Fruit fly (Drosophila melanogaster) whole organism, prepupa: ENCODE data around the gene Cyp4ac1.

Experiments used
- Blimp-1 ChIP-seq: fragments of 200-800 bp; sonication (Bioruptor generic); optimal IDR thresholded peaks from 3 replicates; lab custom pipeline; 2017; ENCODE audit warnings: missing biosample characterization, missing genetic modification characterization, mild to moderate bottlenecking, moderate library complexity, missing genetic modification reagents
- CG10631 ChIP-seq: fragments of 200-800 bp; sonication (Bioruptor generic); optimal IDR thresholded peaks from 2 replicates; lab custom pipeline; 2016; ENCODE audit warnings: missing biosample characterization, missing genetic modification characterization
- CG10669 ChIP-seq: fragments of 200-800 bp; sonication (Bioruptor generic); optimal IDR thresholded peaks from 3 replicates; lab custom pipeline; 2018; ENCODE audit warnings: missing biosample characterization, mild to moderate bottlenecking, missing genetic modification characterization, moderate library complexity
- CG11294 ChIP-seq: fragments of 200-800 bp; sonication (Bioruptor generic); IDR thresholded peaks from 2 replicates; pipeline ENCODE4 v1.3.6; 2022; ENCODE audit warnings: missing biosample characterization, missing genetic modification characterization
- CG11762 ChIP-seq: fragments of 200-800 bp; sonication (Bioruptor generic); optimal IDR thresholded peaks from 3 replicates; lab custom pipeline; 2016; ENCODE audit warnings: missing biosample characterization, missing genetic modification characterization; ENCODE audit not compliant: insufficient read depth
- CG15336 ChIP-seq: fragments of 200-800 bp; sonication (Bioruptor generic); IDR thresholded peaks from 2 replicates; pipeline ENCODE4 v1.3.6; 2022; ENCODE audit warnings: missing biosample characterization, missing genetic modification characterization
- CG1621 ChIP-seq: fragments of 200-800 bp; sonication (Bioruptor generic); optimal IDR thresholded peaks from 3 replicates; lab custom pipeline; 2018; ENCODE audit warnings: missing biosample characterization, mild to moderate bottlenecking, missing genetic modification characterization
- CG3032 ChIP-seq: fragments of 200-800 bp; optimal IDR thresholded peaks from 2 replicates; lab custom pipeline; 2019; ENCODE audit warnings: missing biosample characterization, mild to moderate bottlenecking, missing genetic modification characterization, moderate library complexity
- CG31627 ChIP-seq: fragments of 200-800 bp; sonication (Bioruptor generic); optimal IDR thresholded peaks from 3 replicates; lab custom pipeline; 2016; ENCODE audit warnings: missing biosample characterization, missing genetic modification characterization
- CG32006 ChIP-seq: fragments of 200-800 bp; sonication (Bioruptor generic); optimal IDR thresholded peaks from 3 replicates; lab custom pipeline; 2017; ENCODE audit warnings: missing biosample characterization, mild to moderate bottlenecking, missing genetic modification characterization
- CG34406 ChIP-seq: fragments of 200-800 bp; sonication (Bioruptor generic); optimal IDR thresholded peaks from 3 replicates; lab custom pipeline; 2016; ENCODE audit warnings: missing biosample characterization, missing genetic modification characterization
- CG3919 ChIP-seq: fragments of 200-800 bp; sonication (Bioruptor generic); optimal IDR thresholded peaks from 3 replicates; lab custom pipeline; 2016; ENCODE audit warnings: missing biosample characterization, missing genetic modification characterization
- CG6163 ChIP-seq: fragments of 200-800 bp; sonication (Bioruptor generic); IDR thresholded peaks from 3 replicates; pipeline ENCODE4 v1.3.6; 2022; ENCODE audit warnings: missing biosample characterization, missing genetic modification characterization
- CG6792 ChIP-seq: fragments of 200-800 bp; sonication (Bioruptor generic); optimal IDR thresholded peaks from 3 replicates; lab custom pipeline; 2016; ENCODE audit warnings: missing biosample characterization, missing genetic modification characterization
- CG6808 ChIP-seq: fragments of 200-800 bp; sonication (Bioruptor generic); optimal IDR thresholded peaks from 3 replicates; lab custom pipeline; 2017; ENCODE audit warnings: missing biosample characterization, missing genetic modification characterization, mild to moderate bottlenecking, moderate library complexity, missing genetic modification reagents
- CG6854 ChIP-seq: fragments of 200-800 bp; sonication (Bioruptor generic); optimal IDR thresholded peaks from 2 replicates; lab custom pipeline; 2017; ENCODE audit warnings: missing biosample characterization, mild to moderate bottlenecking, missing genetic modification characterization
- CG7368 ChIP-seq: fragments of 200-800 bp; sonication (Bioruptor generic); optimal IDR thresholded peaks from 3 replicates; lab custom pipeline; 2016; ENCODE audit warnings: missing biosample characterization, missing genetic modification characterization
- CG8319 ChIP-seq: fragments of 200-800 bp; sonication (Bioruptor generic); optimal IDR thresholded peaks from 3 replicates; lab custom pipeline; 2016; ENCODE audit warnings: missing biosample characterization, missing genetic modification characterization
- CG8632 ChIP-seq: fragments of 200-800 bp; sonication (Bioruptor generic); optimal IDR thresholded peaks from 3 replicates; lab custom pipeline; 2016; ENCODE audit warnings: missing biosample characterization, missing genetic modification characterization
- CG9139 ChIP-seq: fragments of 200-800 bp; sonication (Bioruptor generic); optimal IDR thresholded peaks from 3 replicates; lab custom pipeline; 2017; ENCODE audit warnings: missing biosample characterization, mild to moderate bottlenecking, missing genetic modification characterization
- Eip75B ChIP-seq: fragments of 200-800 bp; sonication (Bioruptor generic); optimal IDR thresholded peaks from 3 replicates; lab custom pipeline; 2016; ENCODE audit warnings: missing biosample characterization, missing genetic modification characterization
- Eip78C ChIP-seq: fragments of 200-800 bp; sonication (Bioruptor generic); peaks from one replicate; lab custom pipeline; 2016; ENCODE audit warnings: missing biosample characterization, missing genetic modification characterization
- Eip93F ChIP-seq: fragments of 200-800 bp; sonication (Bioruptor generic); optimal IDR thresholded peaks from 2 replicates; lab custom pipeline; 2016; ENCODE audit warnings: missing biosample characterization, mild to moderate bottlenecking, missing genetic modification characterization
- Ets96B ChIP-seq: fragments of 200-800 bp; optimal IDR thresholded peaks from 2 replicates; lab custom pipeline; 2019; ENCODE audit warnings: missing biosample characterization, mild to moderate bottlenecking, missing genetic modification characterization, moderate library complexity
- Gug ChIP-seq: fragments of 200-800 bp; sonication (Bioruptor generic); IDR thresholded peaks from 2 replicates; pipeline ENCODE4 v1.3.6; 2022; ENCODE audit warnings: missing biosample characterization, missing genetic modification characterization
- Lpt ChIP-seq: fragments of 200-800 bp; sonication (Bioruptor generic); optimal IDR thresholded peaks from 3 replicates; lab custom pipeline; 2016; ENCODE audit warnings: missing biosample characterization, missing genetic modification characterization
- Met ChIP-seq: fragments of 200-800 bp; sonication (Bioruptor generic); optimal IDR thresholded peaks from 3 replicates; lab custom pipeline; 2016; ENCODE audit warnings: missing biosample characterization, missing genetic modification characterization
- OdsH ChIP-seq: fragments of 200-800 bp; sonication (Bioruptor generic); optimal IDR thresholded peaks from 3 replicates; lab custom pipeline; 2016; ENCODE audit warnings: missing biosample characterization, missing genetic modification characterization
- Smox ChIP-seq: fragments of 200-800 bp; sonication (Bioruptor generic); optimal IDR thresholded peaks from 3 replicates; lab custom pipeline; 2016; ENCODE audit warnings: missing biosample characterization, missing genetic modification characterization
- Sox102F ChIP-seq: fragments of 200-800 bp; sonication (Bioruptor generic); optimal IDR thresholded peaks from 2 replicates; lab custom pipeline; 2016; ENCODE audit warnings: missing biosample characterization, mild to moderate bottlenecking, missing genetic modification characterization
- achi ChIP-seq: fragments of 200-800 bp; sonication (Bioruptor generic); optimal IDR thresholded peaks from 3 replicates; lab custom pipeline; 2016; ENCODE audit warnings: missing biosample characterization, missing genetic modification characterization
- acj6 ChIP-seq: fragments of 200-800 bp; sonication (Bioruptor generic); optimal IDR thresholded peaks from 3 replicates; lab custom pipeline; 2016; ENCODE audit warnings: missing biosample characterization, missing genetic modification characterization
- cyc ChIP-seq: fragments of 200-800 bp; sonication (Bioruptor generic); optimal IDR thresholded peaks from 3 replicates; lab custom pipeline; 2016; ENCODE audit warnings: missing biosample characterization, missing genetic modification characterization
- dac ChIP-seq: fragments of 200-800 bp; sonication (Bioruptor generic); optimal IDR thresholded peaks from 2 replicates; lab custom pipeline; 2017; ENCODE audit warnings: missing biosample characterization, mild to moderate bottlenecking, missing genetic modification characterization
- dsx ChIP-seq: fragments of 200-800 bp; optimal IDR thresholded peaks from 3 replicates; lab custom pipeline; 2019; ENCODE audit warnings: missing biosample characterization, mild to moderate bottlenecking, missing genetic modification characterization, moderate library complexity; ENCODE audit not compliant: poor library complexity, severe bottlenecking
- eg ChIP-seq: fragments of 200-800 bp; sonication (Bioruptor generic); IDR thresholded peaks from 3 replicates; pipeline ENCODE4 v1.3.6; 2022; ENCODE audit warnings: missing biosample characterization, missing genetic modification characterization
- esn ChIP-seq: fragments of 200-800 bp; sonication (Bioruptor generic); optimal IDR thresholded peaks from 2 replicates; lab custom pipeline; 2016; ENCODE audit warnings: missing biosample characterization, mild to moderate bottlenecking, missing genetic modification characterization, moderate library complexity
- fd85E ChIP-seq: fragments of 200-800 bp; sonication (Bioruptor generic); optimal IDR thresholded peaks from 3 replicates; lab custom pipeline; 2016; ENCODE audit warnings: missing biosample characterization, missing genetic modification characterization
- fkh ChIP-seq: fragments of 200-800 bp; sonication (Bioruptor generic); optimal IDR thresholded peaks from 3 replicates; lab custom pipeline; 2017; ENCODE audit warnings: missing biosample characterization, mild to moderate bottlenecking, missing genetic modification characterization, moderate library complexity
- net ChIP-seq: fragments of 200-800 bp; sonication (Bioruptor generic); optimal IDR thresholded peaks from 3 replicates; lab custom pipeline; 2016; ENCODE audit warnings: missing biosample characterization, missing genetic modification characterization
- pdm3 ChIP-seq: fragments of 200-800 bp; sonication (Bioruptor generic); optimal IDR thresholded peaks from 3 replicates; lab custom pipeline; 2016; ENCODE audit warnings: missing biosample characterization, missing genetic modification characterization
- spab ChIP-seq: fragments of 200-800 bp; sonication (Bioruptor generic); optimal IDR thresholded peaks from 2 replicates; lab custom pipeline; 2017; ENCODE audit warnings: missing biosample characterization, mild to moderate bottlenecking, missing genetic modification characterization, missing genetic modification reagents
- ss ChIP-seq, 2 experiments: fragments of 200-800 bp; sonication (Bioruptor generic); optimal IDR thresholded peaks; 2 replicates in 1 of 2; 3 replicates in 1 of 2; lab custom pipeline; 2017 to 2018; ENCODE audit warnings: mild to moderate bottlenecking in 2 of 2, missing biosample characterization in 2 of 2, missing genetic modification characterization in 2 of 2, moderate library complexity in 1 of 2
- svp ChIP-seq: fragments of 200-800 bp; sonication (Bioruptor generic); peaks from one replicate; lab custom pipeline; 2016; ENCODE audit warnings: missing biosample characterization, missing genetic modification characterization
- topi ChIP-seq: fragments of 200-800 bp; sonication (Bioruptor generic); optimal IDR thresholded peaks from 3 replicates; lab custom pipeline; 2016; ENCODE audit warnings: missing biosample characterization, missing genetic modification characterization
- vri ChIP-seq: fragments of 200-800 bp; sonication (Bioruptor generic); optimal IDR thresholded peaks from 3 replicates; lab custom pipeline; 2016; ENCODE audit warnings: missing biosample characterization, mild to moderate bottlenecking, missing genetic modification characterization

Gene Cyp4ac1

DNA sequence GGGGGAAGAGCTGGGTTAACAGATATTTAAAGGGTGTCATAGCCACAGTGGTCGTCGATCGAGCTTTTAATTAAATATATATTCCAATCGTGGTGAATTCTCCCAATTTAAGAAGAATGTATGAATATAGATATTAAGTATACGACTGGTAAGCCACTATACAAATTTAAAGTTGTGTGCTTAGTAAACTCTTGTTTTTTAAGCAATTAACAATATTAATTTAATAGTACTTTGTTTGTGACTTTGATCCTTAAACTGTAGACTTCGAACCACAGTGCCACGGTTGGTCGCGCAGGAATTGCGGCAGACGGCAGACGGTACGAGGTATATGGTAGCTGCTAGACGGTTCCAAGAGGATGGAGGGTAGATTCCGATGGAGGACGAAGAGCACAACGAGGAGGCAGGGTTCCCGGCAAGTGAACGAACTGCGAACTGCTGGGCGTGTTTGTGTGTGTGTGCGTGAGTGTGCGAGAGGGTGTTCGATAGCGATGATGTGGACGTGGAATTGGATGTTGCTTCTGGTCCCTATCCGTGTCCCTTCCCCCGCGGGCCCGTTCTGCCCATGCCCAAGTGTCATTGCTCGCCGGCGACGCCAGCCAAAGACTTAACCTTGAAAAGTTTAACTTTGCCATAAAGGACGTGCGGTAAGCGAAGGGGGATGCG is 23.9 kb downstream of the Cyp4ac1 start (continued):
- TF ChIP-seq CG7368, result peak; percentile 61
- peak; percentile 97 for TF ChIP-seq CG3032 (tag; lab: Kevin White, UChicago)
- peak; percentile 66 for TF ChIP-seq CG31627 (GFP tag; lab: Kevin White, UChicago)
- peak; percentile 94 for TF ChIP-seq CG9139 (GFP tag; lab: Kevin White, UChicago)
- peak; percentile 72 for TF ChIP-seq cyc (GFP tag; lab: Kevin White, UChicago)
- peak; percentile 83 for TF ChIP-seq Met (GFP tag; lab: Kevin White, UChicago)
- peak; percentile 97 to 98 for TF ChIP-seq ss (GFP tag; optimal IDR thresholded peaks at IDR 0.05; lab: Kevin White, UChicago)
- peak; percentile 87 for TF ChIP-seq CG3919
- TF ChIP-seq CG11762, result peak; percentile 68
- TF ChIP-seq vri (GFP tag; lab: Kevin White, UChicago), result no peak
- TF ChIP-seq Smox (GFP tag; lab: Kevin White, UChicago), result peak; percentile 79
- TF ChIP-seq CG8319 (GFP tag; lab: Kevin White, UChicago), result peak; percentile 77
- peak; percentile 37 for TF ChIP-seq Lpt
- TF ChIP-seq CG10631 (GFP tag; lab: Kevin White, UChicago), result peak; percentile 85
- TF ChIP-seq Sox102F (GFP tag; lab: Kevin White, UChicago), result peak; percentile 79
- peak; percentile 88 for TF ChIP-seq esn (GFP tag; lab: Kevin White, UChicago)
- peak; percentile 23 for TF ChIP-seq fd85E (GFP tag; lab: Kevin White, UChicago)
- peak; percentile 85 for TF ChIP-seq CG8632 (GFP tag; lab: Kevin White, UChicago)
- no peak for TF ChIP-seq fkh
- peak; percentile 74; the same call in 2 of the 3 replicates for TF ChIP-seq CG6163 (GFP tag; lab: Robert Waterston, UW)
- peak; percentile 95 for TF ChIP-seq svp (GFP tag; lab: Kevin White, UChicago)
- no peak for TF ChIP-seq CG11294
- TF ChIP-seq CG6792 (GFP tag; lab: Kevin White, UChicago), result peak; percentile 83
- TF ChIP-seq CG6854 (GFP tag; lab: Kevin White, UChicago), result peak; percentile 77
- peak; percentile 98 for TF ChIP-seq Eip78C (GFP tag; lab: Kevin White, UChicago)
- TF ChIP-seq pdm3 (GFP tag; lab: Kevin White, UChicago), result peak; percentile 79
- TF ChIP-seq net (GFP tag; lab: Kevin White, UChicago), result peak; percentile 70
- peak; percentile 89 for TF ChIP-seq Eip75B (GFP tag; lab: Kevin White, UChicago)
- TF ChIP-seq acj6, result peak; percentile 83
- TF ChIP-seq CG15336, result 0 out of 2 replicates have a peak, but pooled peaks have one; percentile 53

DNA sequence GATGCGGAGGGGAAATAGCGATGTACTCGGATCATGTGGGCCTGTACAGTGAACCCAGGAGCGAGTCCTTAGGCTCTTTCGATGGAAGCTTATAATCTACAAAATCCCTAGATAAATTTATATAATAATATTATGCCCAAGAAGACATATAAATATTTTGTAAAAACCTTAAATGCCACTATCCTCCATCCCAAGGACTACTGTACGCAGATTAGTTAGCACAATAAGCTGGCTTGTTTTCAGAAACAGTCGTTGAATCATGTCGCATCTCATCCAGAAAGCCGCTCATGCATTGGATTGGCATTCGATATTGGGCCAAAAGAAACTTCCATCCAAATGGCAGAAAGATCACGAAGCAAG is 24.4 kb downstream of the Cyp4ac1 start:
- TF ChIP-seq dsx (GFP tag; lab: Kevin White, UChicago), result peak; percentile 64
- no peak for TF ChIP-seq Eip93F
- peak; percentile 4 for TF ChIP-seq topi (GFP tag; lab: Kevin White, UChicago)
- TF ChIP-seq Ets96B (tag; lab: Kevin White, UChicago), result peak; percentile 76
- no peak for TF ChIP-seq dac (GFP tag; lab: Kevin White, UChicago)
- TF ChIP-seq achi, result peak; percentile 37
- peak; percentile 20 for TF ChIP-seq cyc (GFP tag; lab: Kevin White, UChicago)
- peak; percentile 88 for TF ChIP-seq Eip78C (GFP tag; lab: Kevin White, UChicago)
- TF ChIP-seq Met (GFP tag; lab: Kevin White, UChicago), result no peak
- peak; percentile 29 for TF ChIP-seq CG34406
- TF ChIP-seq Blimp-1 (GFP tag; lab: Kevin White, UChicago), result no peak
- TF ChIP-seq CG6792 (GFP tag; lab: Kevin White, UChicago), result peak; percentile 42
- no peak for TF ChIP-seq esn (GFP tag; lab: Kevin White, UChicago)
- TF ChIP-seq fd85E (GFP tag; lab: Kevin White, UChicago), result no peak
- TF ChIP-seq CG32006 (GFP tag; lab: Kevin White, UChicago), result no peak
- TF ChIP-seq CG6808 (GFP tag; lab: Kevin White, UChicago), result peak; percentile 80
- TF ChIP-seq fkh, result no peak
- TF ChIP-seq eg (GFP tag; lab: Robert Waterston, UW), result no peak
- peak; percentile 57 for TF ChIP-seq Eip75B (GFP tag; lab: Kevin White, UChicago)
- peak; percentile 4 for TF ChIP-seq CG7368
- TF ChIP-seq CG6163 (GFP tag; lab: Robert Waterston, UW), result peak; percentile 85
- peak; percentile 28 to 60 for TF ChIP-seq ss (GFP tag; optimal IDR thresholded peaks at IDR 0.05; lab: Kevin White, UChicago)
- TF ChIP-seq CG8319 (GFP tag; lab: Kevin White, UChicago), result peak; percentile 44
- TF ChIP-seq spab (GFP tag; lab: Kevin White, UChicago), result peak; percentile 79
- TF ChIP-seq Sox102F (GFP tag; lab: Kevin White, UChicago), result no peak
- TF ChIP-seq CG1621 (tag; lab: Kevin White, UChicago), result peak; percentile 74
- TF ChIP-seq Gug, result no peak
- no peak for TF ChIP-seq CG11762
- TF ChIP-seq svp (GFP tag; lab: Kevin White, UChicago), result peak; percentile 55
- peak; percentile 72 for TF ChIP-seq OdsH (GFP tag; lab: Kevin White, UChicago)
- no peak for TF ChIP-seq Lpt
- TF ChIP-seq Smox (GFP tag; lab: Kevin White, UChicago), result no peak
- no peak for TF ChIP-seq CG31627 (GFP tag; lab: Kevin White, UChicago)
- peak; percentile 48 for TF ChIP-seq CG9139 (GFP tag; lab: Kevin White, UChicago)
- TF ChIP-seq acj6, result peak; percentile 47
- TF ChIP-seq CG10669, result peak; percentile 80
